Fruit fly (Drosophila melanogaster): Measurements from ENCODE around the gene CanA-14F.

The CanA-14F gene

dm6 chrX:16526084-16526734 is 60.8 kb downstream of the CanA-14F start:
- TF ChIP-seq CG13894 (tag; optimal IDR thresholded peaks at IDR 0.05) (peak; percentile 69), Trl (optimal IDR thresholded peaks at IDR 0.05) (peak; percentile 75 to 77), Trl (GFP tag; optimal IDR thresholded peaks at IDR 0.05) (no peak), hb (GFP tag; IDR thresholded peaks at IDR 0.05; ENCODE audit: partially characterized antibody) (no peak), crol (GFP tag; IDR thresholded peaks at IDR 0.05) (peak; percentile 64), Deaf1 (tag; optimal IDR thresholded peaks at IDR 0.05) (peak; percentile 36), CG12155 (GFP tag; optimal IDR thresholded peaks at IDR 0.05) (no peak), ERR (GFP tag; optimal IDR thresholded peaks at IDR 0.05) (peak; percentile 64), yki (optimal IDR thresholded peaks at IDR 0.05) (peak; percentile 55), nerfin-1 (tag; optimal IDR thresholded peaks at IDR 0.05) (peak; percentile 80), CG18599 (GFP tag; optimal IDR thresholded peaks at IDR 0.05) (peak; percentile 15), Adf1 (GFP tag; IDR thresholded peaks at IDR 0.05) (peak; percentile 35; the same call in 1 of the 2 replicates), ewg (GFP tag; optimal IDR thresholded peaks at IDR 0.05) (peak; percentile 12), sqz (GFP tag; optimal IDR thresholded peaks at IDR 0.05) (peak; percentile 68), Mrtf (GFP tag; IDR thresholded peaks at IDR 0.05) (no peak), CG6813 (GFP tag; optimal IDR thresholded peaks at IDR 0.05) (no peak)

dm6 chrX:16525315-16525714 is 61.7 kb downstream of the CanA-14F start, which contains the start of gene Cnx14D:
Cnx14D (minus strand) TSS chrX:16525415.
- TF ChIP-seq vnd (GFP tag; IDR thresholded peaks at IDR 0.05; ENCODE audit: partially characterized antibody) (no peak), fd102C (GFP tag; optimal IDR thresholded peaks at IDR 0.05) (no peak), cg (GFP tag; optimal IDR thresholded peaks at IDR 0.05) (peak; percentile 38)
